Fruit fly (Drosophila melanogaster) whole organism, pupa: Measurements from ENCODE around the gene Tmc.

Experiments used
- CG17806 ChIP-seq: fragments of 200-800 bp; sonication (Bioruptor generic); optimal IDR thresholded peaks from 2 replicates; lab custom pipeline; 2018; ENCODE audit warnings: missing biosample characterization, mild to moderate bottlenecking, missing genetic modification characterization, moderate library complexity
- CG32121 ChIP-seq: fragments of 200-800 bp; sonication (Bioruptor generic); IDR thresholded peaks from 2 replicates; pipeline ENCODE4 v1.3.6; 2022; ENCODE audit warnings: missing biosample characterization, missing genetic modification characterization
- D1 ChIP-seq: fragments of 200-800 bp; sonication (Bioruptor generic); optimal IDR thresholded peaks from 2 replicates; lab custom pipeline; 2018; ENCODE audit warnings: missing biosample characterization, mild to moderate bottlenecking, missing genetic modification characterization, moderate library complexity
- EcR ChIP-seq: fragments of 200-800 bp; sonication (Bioruptor generic); optimal IDR thresholded peaks from 3 replicates; lab custom pipeline; 2019; ENCODE audit warnings: missing biosample characterization, missing genetic modification characterization, mild to moderate bottlenecking, moderate library complexity, missing genetic modification reagents
- Ets98B ChIP-seq: fragments of 200-800 bp; sonication (Bioruptor generic); IDR thresholded peaks from 2 replicates; pipeline ENCODE4 v1.3.6; 2022; ENCODE audit warnings: missing biosample characterization, missing genetic modification characterization
- Pif1B ChIP-seq: fragments of 200-800 bp; sonication (Bioruptor generic); optimal IDR thresholded peaks from 3 replicates; lab custom pipeline; 2016; ENCODE audit warnings: missing biosample characterization, missing genetic modification characterization
- rn ChIP-seq: fragments of 200-800 bp; sonication (Bioruptor generic); IDR thresholded peaks from 2 replicates; pipeline ENCODE4 v1.3.6; 2022; ENCODE audit warnings: missing biosample characterization, missing genetic modification characterization

DNA sequence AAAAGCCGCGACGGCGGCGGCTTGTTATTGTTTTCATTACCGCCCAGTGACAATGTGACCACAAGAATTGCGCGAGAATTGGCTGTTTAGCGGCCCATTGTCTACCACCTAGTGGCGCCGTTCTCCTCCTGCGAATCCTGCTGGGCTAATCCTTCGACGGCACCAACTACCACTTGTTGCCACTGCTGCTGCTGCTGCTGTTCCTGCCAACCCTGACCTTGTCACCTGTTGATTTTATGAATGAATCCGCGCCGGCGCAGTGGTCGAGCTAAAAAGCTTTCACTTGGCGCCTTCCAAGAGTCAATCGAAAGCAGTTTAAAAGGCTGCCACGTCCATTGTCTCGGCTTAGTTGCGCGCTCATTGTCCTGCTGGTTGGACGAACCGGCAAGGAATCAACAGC lies 46.2 kb downstream of the Tmc start, which contains the start of gene CNMaR:
- TF ChIP-seq EcR (no peak), rn (no peak), Pif1B (GFP tag; lab: Kevin White, UChicago) (no peak), CG17806 (tag; lab: Kevin White, UChicago) (no peak), Ets98B (no peak), CG32121 (GFP tag; lab: Robert Waterston, UW) (no peak), D1 (tag; lab: Kevin White, UChicago) (no peak)
